Fruit fly (Drosophila melanogaster): ENCODE data around the gene CG34409.

dm6 chr3R:9730784-9731183, 15.4 kb downstream of the CG34409 start, which contains the start of gene FoxP:
- TF ChIP-seq CG5204 (GFP tag; optimal IDR thresholded peaks at IDR 0.05): no peak
- no peak for TF ChIP-seq bab1 (GFP tag; optimal IDR thresholded peaks at IDR 0.05)

Measured in whole organism, adult.